Worm (Caenorhabditis elegans) whole organism, L4 larva: ENCODE measurements around the gene ecps-2.
A peak's percentile ranks its signal among the peaks of the same experiment; 100 is the strongest.

Experiments used
- F26F4.8 ChIP-seq: fragments of 200-800 bp; sonication (Bioruptor generic); conservative IDR thresholded peaks from 2 replicates; pipeline ENCODE4 v1.3.6; 2022; ENCODE audit warnings: missing genetic modification characterization, missing compliant biosample characterization
- F37D6.2 ChIP-seq: sonication (generic microtip); optimal IDR thresholded peaks from 2 replicates; lab custom pipeline; 2016; ENCODE audit warnings: mild to moderate bottlenecking, missing genetic modification characterization, missing compliant biosample characterization
- F49E8.2 ChIP-seq: sonication (generic microtip); optimal IDR thresholded peaks from 2 replicates; lab custom pipeline; 2016; ENCODE audit warnings: missing compliant biosample characterization, mild to moderate bottlenecking, missing genetic modification characterization, borderline replicate concordance
- Y48G9A.11 ChIP-seq: fragments of 200-800 bp; sonication (Bioruptor generic); IDR thresholded peaks from 2 replicates; pipeline ENCODE4 v1.3.6; 2022; ENCODE audit warnings: missing genetic modification reagents, missing genetic modification characterization, missing compliant biosample characterization
- ceh-44 ChIP-seq: fragments of 200-800 bp; sonication (Bioruptor generic); IDR thresholded peaks from 2 replicates; pipeline ENCODE4 v1.3.6; 2022; ENCODE audit warnings: missing genetic modification reagents, missing genetic modification characterization, missing compliant biosample characterization
- ces-1 ChIP-seq: fragments of 150-350 bp; sonication (generic microtip); optimal IDR thresholded peaks from 4 replicates; lab custom pipeline; 2014; ENCODE audit warnings: missing biosample characterization, missing genetic modification reagents, missing genetic modification characterization
- daf-16 ChIP-seq, 3 experiments: sonication (generic microtip); optimal IDR thresholded peaks; 2 replicates each; lab custom pipeline; 2016 to 2017; ENCODE audit warnings: missing genetic modification characterization in 3 of 3, missing genetic modification reagents in 3 of 3, mild to moderate bottlenecking in 2 of 3, missing compliant biosample characterization in 2 of 3, missing biosample characterization in 1 of 3, moderate library complexity in 1 of 3
- daf-19 ChIP-seq: fragments of 200-800 bp; sonication (Bioruptor generic); conservative IDR thresholded peaks from 2 replicates; pipeline ENCODE4 v1.3.6; 2022; ENCODE audit warnings: missing genetic modification characterization, missing compliant biosample characterization
- daf-8 ChIP-seq: fragments of 200-800 bp; sonication (Bioruptor generic); IDR thresholded peaks from 2 replicates; pipeline ENCODE4 v1.3.6; 2022; ENCODE audit warnings: missing genetic modification characterization, missing compliant biosample characterization
- dmd-6 ChIP-seq: fragments of 200-800 bp; sonication (Bioruptor generic); IDR thresholded peaks from 2 replicates; pipeline ENCODE4 v1.3.6; 2022; ENCODE audit warnings: missing genetic modification reagents, missing genetic modification characterization, missing compliant biosample characterization
- dmd-8 ChIP-seq: fragments of 200-800 bp; sonication (Bioruptor generic); IDR thresholded peaks from 2 replicates; pipeline ENCODE4 v1.3.6; 2022; ENCODE audit warnings: missing genetic modification characterization, missing compliant biosample characterization
- dmd-9 ChIP-seq: fragments of 200-800 bp; sonication (Bioruptor generic); IDR thresholded peaks from 2 replicates; pipeline ENCODE4 v1.3.6; 2022; ENCODE audit warnings: missing genetic modification reagents, missing genetic modification characterization, missing compliant biosample characterization
- duxl-1 ChIP-seq: sonication (generic microtip); optimal IDR thresholded peaks from 2 replicates; lab custom pipeline; 2016; ENCODE audit warnings: mild to moderate bottlenecking, missing genetic modification characterization, moderate library complexity, missing compliant biosample characterization; ENCODE audit not compliant: poor library complexity
- dve-1 ChIP-seq: sonication (generic microtip); optimal IDR thresholded peaks from 2 replicates; lab custom pipeline; 2017; ENCODE audit warnings: antibody characterized with exemption, mild to moderate bottlenecking, missing genetic modification characterization, missing compliant biosample characterization; ENCODE audit not compliant: insufficient read depth
- egl-27 ChIP-seq: sonication (generic microtip); optimal IDR thresholded peaks from 3 replicates; lab custom pipeline; 2017; ENCODE audit warnings: missing biosample characterization, missing genetic modification reagents, missing genetic modification characterization
- gei-8 ChIP-seq: fragments of 200-800 bp; sonication (Bioruptor generic); optimal IDR thresholded peaks from 2 replicates; lab custom pipeline; 2018; ENCODE audit warnings: mild to moderate bottlenecking, missing genetic modification characterization, missing compliant biosample characterization
- hlh-30 ChIP-seq: sonication (generic microtip); optimal IDR thresholded peaks from 2 replicates; lab custom pipeline; 2017; ENCODE audit warnings: antibody characterized with exemption, mild to moderate bottlenecking, missing genetic modification characterization, missing compliant biosample characterization; ENCODE audit not compliant: insufficient read depth
- jun-1 ChIP-seq: fragments of 150-350 bp; optimal IDR thresholded peaks from 2 replicates; lab custom pipeline; 2014; ENCODE audit warnings: missing biosample characterization, missing genetic modification reagents, missing genetic modification characterization
- lin-1 ChIP-seq: fragments of 200-800 bp; sonication (Bioruptor generic); IDR thresholded peaks from 2 replicates; pipeline ENCODE4 v1.3.6; 2022; ENCODE audit warnings: missing genetic modification reagents, missing genetic modification characterization, missing compliant biosample characterization
- lin-29 ChIP-seq: fragments of 200-800 bp; sonication (Bioruptor generic); IDR thresholded peaks from 2 replicates; pipeline ENCODE4 v1.3.6; 2022; ENCODE audit warnings: missing genetic modification reagents, missing genetic modification characterization, missing compliant biosample characterization
- madf-5 ChIP-seq, 2 experiments: fragments of 200-800 bp; sonication (Bioruptor generic); IDR thresholded peaks; 2 replicates each; pipeline ENCODE4 v1.3.6; 2022; ENCODE audit warnings: missing compliant biosample characterization in 2 of 2, missing genetic modification characterization in 2 of 2
- mep-1 ChIP-seq: fragments of 150-350 bp; sonication (generic microtip); optimal IDR thresholded peaks from 3 replicates; lab custom pipeline; 2014; ENCODE audit warnings: missing biosample characterization, missing genetic modification characterization
- mes-2 ChIP-seq: sonication (generic microtip); optimal IDR thresholded peaks from 2 replicates; lab custom pipeline; 2016; ENCODE audit warnings: missing genotype, mild to moderate bottlenecking, missing genetic modification characterization, missing compliant biosample characterization; ENCODE audit not compliant: poor library complexity, severe bottlenecking
- mxl-2 ChIP-seq: fragments of 200-800 bp; sonication (Bioruptor generic); conservative IDR thresholded peaks from 2 replicates; pipeline ENCODE4 v1.3.6; 2022; ENCODE audit warnings: missing genetic modification reagents, missing genetic modification characterization, missing compliant biosample characterization
- mxl-3 ChIP-seq: fragments of 200-800 bp; sonication (Bioruptor generic); optimal IDR thresholded peaks from 2 replicates; lab custom pipeline; 2018; ENCODE audit warnings: mild to moderate bottlenecking, missing genetic modification characterization, missing compliant biosample characterization
- nhr-11 ChIP-seq: fragments of 150-350 bp; optimal IDR thresholded peaks from 2 replicates; lab custom pipeline; 2014; ENCODE audit warnings: missing biosample characterization, missing genetic modification characterization
- nhr-237 ChIP-seq: sonication (generic microtip); optimal IDR thresholded peaks from 2 replicates; lab custom pipeline; 2017; ENCODE audit warnings: missing biosample characterization, missing genetic modification characterization
- nhr-25 ChIP-seq: sonication (generic microtip); optimal IDR thresholded peaks from 2 replicates; lab custom pipeline; 2017; ENCODE audit warnings: missing genetic modification characterization, mild to moderate bottlenecking, missing compliant biosample characterization, antibody characterized with exemption, moderate library complexity, borderline replicate concordance; ENCODE audit not compliant: insufficient read depth
- nhr-28 ChIP-seq: fragments of 150-350 bp; optimal IDR thresholded peaks from 2 replicates; lab custom pipeline; 2014; ENCODE audit warnings: missing biosample characterization, missing genetic modification characterization
- nhr-42 ChIP-seq: fragments of 200-800 bp; sonication (Bioruptor generic); IDR thresholded peaks from 2 replicates; pipeline ENCODE4 v1.3.6; 2022; ENCODE audit warnings: missing genetic modification characterization, missing compliant biosample characterization
- nhr-48 ChIP-seq: sonication (generic microtip); optimal IDR thresholded peaks from 2 replicates; lab custom pipeline; 2016; ENCODE audit warnings: mild to moderate bottlenecking, missing genetic modification characterization, missing compliant biosample characterization
- nhr-77 ChIP-seq: fragments of 150-350 bp; optimal IDR thresholded peaks from 2 replicates; lab custom pipeline; 2014; ENCODE audit warnings: missing biosample characterization, missing genetic modification characterization
- set-16 ChIP-seq: fragments of 200-800 bp; sonication (Bioruptor generic); IDR thresholded peaks from 2 replicates; pipeline ENCODE4 v1.3.6; 2022; ENCODE audit warnings: missing genetic modification reagents, missing genetic modification characterization, missing compliant biosample characterization
- skn-1 ChIP-seq: fragments of 150-350 bp; optimal IDR thresholded peaks from 2 replicates; lab custom pipeline; 2014; ENCODE audit warnings: missing biosample characterization, missing genetic modification characterization
- snpc-1.2 ChIP-seq: fragments of 200-800 bp; sonication (Bioruptor generic); IDR thresholded peaks from 2 replicates; pipeline ENCODE4 v1.3.6; 2022; ENCODE audit warnings: missing genetic modification reagents, missing genetic modification characterization, missing compliant biosample characterization
- spr-1 ChIP-seq: sonication (generic microtip); optimal IDR thresholded peaks from 2 replicates; lab custom pipeline; 2016; ENCODE audit warnings: mild to moderate bottlenecking, missing genetic modification characterization, missing compliant biosample characterization
- spr-3 ChIP-seq: fragments of 200-800 bp; sonication (Bioruptor generic); optimal IDR thresholded peaks from 2 replicates; lab custom pipeline; 2018; ENCODE audit warnings: mild to moderate bottlenecking, missing genetic modification characterization, missing compliant biosample characterization
- tag-97 ChIP-seq: fragments of 200-800 bp; sonication (Bioruptor generic); IDR thresholded peaks from 2 replicates; pipeline ENCODE4 v1.3.6; 2022; ENCODE audit warnings: missing genetic modification characterization, missing compliant biosample characterization
- unc-130 ChIP-seq: sonication (generic microtip); optimal IDR thresholded peaks from 2 replicates; lab custom pipeline; 2016; ENCODE audit warnings: missing genetic modification reagents, missing genetic modification characterization, missing compliant biosample characterization
- unc-39 ChIP-seq: sonication (generic microtip); optimal IDR thresholded peaks from 2 replicates; lab custom pipeline; 2017; ENCODE audit warnings: missing biosample characterization, missing genetic modification characterization
- zag-1 ChIP-seq: fragments of 150-350 bp; optimal IDR thresholded peaks from 2 replicates; lab custom pipeline; 2014; ENCODE audit warnings: missing biosample characterization, missing genetic modification characterization
- zfp-2 ChIP-seq: sonication (generic microtip); optimal IDR thresholded peaks from 2 replicates; lab custom pipeline; 2016; ENCODE audit warnings: mild to moderate bottlenecking, missing genetic modification characterization, missing compliant biosample characterization
- zip-11 ChIP-seq: fragments of 200-800 bp; sonication (Bioruptor generic); IDR thresholded peaks from 2 replicates; pipeline ENCODE4 v1.3.6; 2022; ENCODE audit warnings: missing genetic modification characterization, missing compliant biosample characterization
- zip-2 ChIP-seq: fragments of 150-350 bp; optimal IDR thresholded peaks from 2 replicates; lab custom pipeline; 2014; ENCODE audit warnings: missing biosample characterization, missing genetic modification characterization
- ztf-7 ChIP-seq: fragments of 150-350 bp; optimal IDR thresholded peaks from 2 replicates; lab custom pipeline; 2014; ENCODE audit warnings: missing biosample characterization, missing genetic modification characterization

The ecps-2 gene

DNA sequence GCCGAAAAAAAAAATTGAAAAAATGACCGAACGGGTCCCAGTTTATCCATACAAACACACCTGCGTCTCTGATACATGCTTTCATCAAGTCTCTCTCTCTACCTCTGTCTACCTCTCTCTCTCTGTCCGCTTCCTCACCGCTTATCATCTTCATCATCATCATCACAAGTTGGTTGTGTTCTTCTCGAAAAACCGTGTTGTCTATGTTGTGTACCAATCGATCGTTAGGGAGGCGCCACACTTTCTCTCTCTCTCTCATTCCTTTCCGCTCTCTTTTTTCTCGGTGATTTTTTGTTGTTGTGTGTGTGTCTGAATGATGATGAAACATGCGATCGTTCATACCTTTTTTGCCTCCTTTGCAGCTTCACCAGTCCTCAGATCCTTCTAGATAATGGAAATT, 20.8 kb downstream of the ecps-2 start (continued):
- TF ChIP-seq duxl-1 (tag; lab: Kevin White, UChicago) (no peak), nhr-28 (tag; lab: Kevin White, UChicago) (peak; percentile 95), daf-19 (GFP tag; lab: Robert Waterston, UW) (no peak), nhr-42 (GFP tag; lab: Robert Waterston, UW) (no peak), nhr-11 (tag; lab: Kevin White, UChicago) (peak; percentile 10), ces-1 (GFP tag; lab: Kevin White, UChicago) (no peak), daf-8 (GFP tag; lab: Robert Waterston, UW) (no peak), nhr-237 (tag; lab: Kevin White, UChicago) (no peak), hlh-30 (tag; lab: Kevin White, UChicago) (peak; percentile 86), gei-8 (no peak), ztf-7 (no peak), dmd-6 (GFP tag; lab: Robert Waterston, UW) (peak; percentile 33), F49E8.2 (tag; lab: Kevin White, UChicago) (no peak), spr-1 (peak; percentile 30), snpc-1.2 (GFP tag; lab: Robert Waterston, UW) (no peak), unc-130 (no peak), madf-5 (GFP tag; IDR thresholded peaks at IDR 0.05; lab: Robert Waterston, UW) (no peak), zip-2 (tag; lab: Kevin White, UChicago) (no peak), mxl-3 (GFP tag; lab: Kevin White, UChicago) (peak; percentile 46), ceh-44 (GFP tag; lab: Robert Waterston, UW) (no peak), zag-1 (tag; lab: Kevin White, UChicago) (no peak), mes-2 (tag; lab: Kevin White, UChicago) (peak; percentile 50), Y48G9A.11 (no peak), F26F4.8 (GFP tag; lab: Robert Waterston, UW) (no peak), mep-1 (tag; lab: Kevin White, UChicago) (peak; percentile 64), dmd-8 (GFP tag; lab: Robert Waterston, UW) (no peak)

ce11 chrIII:10464455-10464854, 21.6 kb downstream of the ecps-2 start:
- no peak for TF ChIP-seq spr-3 (GFP tag; lab: Kevin White, UChicago)
- no peak for TF ChIP-seq dmd-6 (GFP tag; lab: Robert Waterston, UW)
- 0 out of 2 replicates have a peak, but pooled peaks have one; percentile 8 for TF ChIP-seq lin-29
- TF ChIP-seq dmd-9 = no peak
- peak; percentile 87 for TF ChIP-seq set-16 (GFP tag; lab: Robert Waterston, UW)
- no peak for TF ChIP-seq unc-39 (tag; lab: Kevin White, UChicago)

DNA sequence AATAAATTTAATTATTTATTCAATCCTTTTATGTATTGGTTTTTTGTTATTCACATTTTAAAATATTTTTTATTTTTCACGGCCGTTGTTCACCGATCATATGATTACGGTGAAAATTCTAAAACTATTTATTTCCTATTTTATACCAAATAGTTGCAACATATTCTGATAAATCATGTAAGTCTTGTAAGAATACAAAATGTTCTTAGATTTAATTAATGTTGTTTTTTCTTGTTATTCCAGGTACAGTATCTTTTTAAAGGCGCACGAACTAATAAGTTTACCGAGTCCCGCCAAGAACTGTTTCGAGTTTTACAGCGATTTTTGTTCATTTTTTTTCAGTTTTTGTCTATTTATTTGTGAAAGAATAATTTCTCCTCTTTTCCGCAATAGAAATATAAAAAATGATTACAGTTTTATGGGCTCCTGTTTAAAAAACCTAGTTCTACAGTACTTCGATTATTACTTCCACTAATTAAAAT, 26.7 kb downstream of the ecps-2 start, which contains the start of gene D2045.5:
Gene D2045.5, minus strand, starts transcription at position 51 of the 482 bp plus-strand sequence.
- TF ChIP-seq dve-1 (tag; lab: Kevin White, UChicago) (no peak), zip-11 (no peak), mxl-2 (GFP tag; lab: Robert Waterston, UW) (no peak), F37D6.2 (tag; lab: Kevin White, UChicago) (no peak), nhr-77 (tag; lab: Kevin White, UChicago) (no peak), madf-5 (GFP tag; IDR thresholded peaks at IDR 0.05; lab: Robert Waterston, UW) (no peak)
- TF ChIP-seq, all 104 proteins: peak for 0

DNA sequence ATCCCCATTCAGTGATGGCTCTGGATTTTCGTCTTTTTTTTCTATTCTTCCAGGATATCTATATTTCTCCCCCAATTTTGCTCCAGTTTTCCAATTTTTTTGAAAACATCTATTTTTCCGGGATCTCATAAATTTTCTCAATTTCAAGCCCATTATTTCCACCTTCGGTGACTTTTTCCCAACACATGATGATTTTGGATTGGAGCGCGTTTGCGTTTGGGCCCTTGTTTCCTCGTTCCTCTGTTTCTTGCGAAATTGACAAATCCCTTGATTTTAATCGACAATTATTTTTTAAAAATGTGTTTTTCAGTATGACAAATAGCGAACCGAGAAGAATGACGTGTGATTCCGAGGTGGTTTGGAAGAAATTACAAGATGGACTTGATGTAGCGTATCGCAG, 28.0 kb downstream of the ecps-2 start, which contains the start of gene cul-1:
Gene cul-1, plus strand, starts transcription at position 311 of the 400 bp plus-strand sequence.
- TF ChIP-seq hlh-30 (tag; lab: Kevin White, UChicago) (peak; percentile 72), egl-27 (tag; lab: Kevin White, UChicago) (no peak), dve-1 (tag; lab: Kevin White, UChicago) (peak; percentile 5), skn-1 (tag; lab: Kevin White, UChicago) (no peak), nhr-25 (tag; lab: Kevin White, UChicago) (no peak), jun-1 (tag; lab: Kevin White, UChicago) (no peak), F49E8.2 (tag; lab: Kevin White, UChicago) (no peak), nhr-48 (tag; lab: Kevin White, UChicago) (no peak), daf-16 (GFP tag; optimal IDR thresholded peaks at IDR 0.05; lab: Kevin White, UChicago) (no peak), daf-16 (tag; optimal IDR thresholded peaks at IDR 0.05; lab: Kevin White, UChicago) (peak; percentile 11), tag-97 (GFP tag; lab: Robert Waterston, UW) (no peak), lin-1 (no peak), nhr-28 (tag; lab: Kevin White, UChicago) (peak; percentile 2), zfp-2 (tag; lab: Kevin White, UChicago) (no peak)
